Worm (Caenorhabditis elegans): ENCODE data around the gene Y34B4A.4.

DNA sequence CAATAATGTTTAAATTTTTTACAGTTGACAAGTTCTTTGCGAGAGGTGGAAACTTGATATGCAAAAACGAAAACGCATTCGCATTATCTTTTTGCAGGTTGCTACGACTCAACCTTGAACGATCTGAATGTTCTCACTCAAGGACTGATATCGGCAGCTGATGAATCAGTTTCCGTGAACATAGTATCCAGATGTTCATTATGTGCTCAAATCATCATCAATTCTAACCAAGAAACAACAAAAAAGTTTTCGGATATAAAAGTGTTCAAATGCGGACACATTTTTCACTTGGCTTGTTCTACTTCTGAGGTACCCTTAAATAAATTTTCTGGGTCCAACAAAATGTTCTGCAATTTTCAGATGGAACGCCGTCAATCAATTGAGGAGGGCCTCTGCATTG, 25.0 kb downstream of the Y34B4A.4 start:
- TF ChIP-seq nhr-120 (GFP tag; IDR thresholded peaks at IDR 0.05), result no peak
- TF ChIP-seq xnd-1 (tag; optimal IDR thresholded peaks at IDR 0.05), result no peak
- no peak for TF ChIP-seq ztf-6 (GFP tag; IDR thresholded peaks at IDR 0.05)
- no peak for TF ChIP-seq efl-1 (GFP tag; optimal IDR thresholded peaks at IDR 0.05)
- no peak for TF ChIP-seq madf-8 (GFP tag; conservative IDR thresholded peaks at IDR 0.05)
- TF ChIP-seq F23B12.7 (tag; optimal IDR thresholded peaks at IDR 0.05; ENCODE audit: insufficient read depth), result no peak
- no peak for TF ChIP-seq sdz-38 (tag; optimal IDR thresholded peaks at IDR 0.05)
- TF ChIP-seq B0336.3 (GFP tag; IDR thresholded peaks at IDR 0.05), result no peak
- TF ChIP-seq unc-62 (GFP tag; optimal IDR thresholded peaks at IDR 0.05), result no peak
